Worm (Caenorhabditis elegans) whole organism, L2 larva: ENCODE measurements around the gene C14A4.8.

Experiments
- R02D3.7 ChIP-seq: fragments of 150-350 bp; optimal IDR thresholded peaks from 2 replicates; lab custom pipeline; 2014; ENCODE audit warnings: missing biosample characterization, missing genetic modification characterization
- ZK546.5 ChIP-seq: sonication (generic microtip); optimal IDR thresholded peaks from 2 replicates; lab custom pipeline; 2017; ENCODE audit warnings: missing biosample characterization, missing genetic modification characterization
- fos-1 ChIP-seq: fragments of 150-350 bp; optimal IDR thresholded peaks from 2 replicates; lab custom pipeline; 2014; ENCODE audit warnings: missing biosample characterization, missing genetic modification characterization
- lin-11 ChIP-seq: fragments of 150-350 bp; sonication (generic microtip); optimal IDR thresholded peaks from 2 replicates; lab custom pipeline; 2014; ENCODE audit warnings: missing biosample characterization, missing genetic modification characterization, inconsistent platforms, mixed read lengths
- nhr-11 ChIP-seq: fragments of 150-350 bp; optimal IDR thresholded peaks from 2 replicates; lab custom pipeline; 2014; ENCODE audit warnings: missing biosample characterization, missing genetic modification characterization
- nhr-12 ChIP-seq: fragments of 150-350 bp; optimal IDR thresholded peaks from 2 replicates; lab custom pipeline; 2014; ENCODE audit warnings: missing biosample characterization, missing genetic modification characterization
- nhr-25 ChIP-seq: fragments of 150-350 bp; sonication (generic microtip); optimal IDR thresholded peaks from 3 replicates; lab custom pipeline; 2014; ENCODE audit warnings: missing biosample characterization, missing genetic modification characterization
- ztf-4 ChIP-seq: fragments of 150-350 bp; optimal IDR thresholded peaks from 2 replicates; lab custom pipeline; 2014; ENCODE audit warnings: missing biosample characterization, missing genetic modification characterization

ce11 chrII:10646901-10647566 lies 49.1 kb upstream of the C14A4.8 start, which contains the start of gene M28.10:
- no peak for TF ChIP-seq nhr-12 (tag; lab: Kevin White, UChicago)
- no peak for TF ChIP-seq nhr-25 (tag; lab: Kevin White, UChicago)
- no peak for TF ChIP-seq ZK546.5 (tag; lab: Kevin White, UChicago)
- no peak for TF ChIP-seq ztf-4 (tag; lab: Kevin White, UChicago)
- no peak for TF ChIP-seq lin-11 (tag; lab: Kevin White, UChicago)
- TF ChIP-seq nhr-11, result no peak
- TF ChIP-seq R02D3.7, result no peak
- TF ChIP-seq fos-1 (tag; lab: Kevin White, UChicago), result peak; percentile 1
